Worm (Caenorhabditis elegans): ENCODE measurements around the gene K12H4.7.

ce11 chrIII:8065101-8065500 is 14.2 kb upstream of the K12H4.7 start:
- TF ChIP-seq fos-1 (tag; optimal IDR thresholded peaks at IDR 0.05) = no peak
- no peak for TF ChIP-seq sem-4 (tag; optimal IDR thresholded peaks at IDR 0.05)

All from whole organism, L2 larva.